Worm (Caenorhabditis elegans): ENCODE data around the gene bckd-1A.

bckd-1A gene

DNA sequence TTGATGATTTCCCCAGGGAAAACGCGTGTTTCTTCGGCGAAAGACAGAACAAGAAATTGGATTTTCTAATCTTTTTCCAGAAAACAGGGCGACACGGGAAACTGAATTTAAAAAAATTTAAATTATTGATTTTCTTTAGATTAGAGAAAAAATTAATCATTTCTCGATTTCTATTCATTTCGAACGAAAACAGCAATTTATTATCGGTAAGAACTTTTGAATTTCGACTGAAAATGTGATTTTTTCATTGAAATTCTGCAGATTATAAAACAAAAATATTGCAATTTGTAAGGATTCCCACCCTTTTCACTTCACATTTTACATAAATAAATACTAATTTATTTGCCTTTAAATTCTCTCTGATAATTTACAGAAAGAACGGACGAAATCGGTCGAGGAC lies at the start of gene bckd-1A:
Gene bckd-1A, minus strand, starts transcription at position 101 of the 400 bp plus-strand sequence.
- TF ChIP-seq madf-10 (tag; optimal IDR thresholded peaks at IDR 0.05) = no peak
- no peak for TF ChIP-seq rpc-1 (optimal IDR thresholded peaks at IDR 0.05)
- no peak for TF ChIP-seq rpc-1 (tag; optimal IDR thresholded peaks at IDR 0.05)
- TF ChIP-seq ztf-25 (GFP tag; IDR thresholded peaks at IDR 0.05) = no peak
- TF ChIP-seq hmg-1.2 (GFP tag; IDR thresholded peaks at IDR 0.05) = no peak
- TF ChIP-seq hlh-12 (tag; optimal IDR thresholded peaks at IDR 0.05) = no peak
- TF ChIP-seq hrde-1 (tag; optimal IDR thresholded peaks at IDR 0.05; ENCODE audit: borderline replicate concordance) = no peak
- TF ChIP-seq zfh-2 (GFP tag; conservative IDR thresholded peaks at IDR 0.05) = no peak
- TF ChIP-seq him-1 (tag; optimal IDR thresholded peaks at IDR 0.05) = no peak
- TF ChIP-seq tbx-9 (tag; optimal IDR thresholded peaks at IDR 0.05; ENCODE audit: borderline replicate concordance) = no peak

- no peak for TF ChIP-seq attf-3 (GFP tag; conservative IDR thresholded peaks at IDR 0.05)
- TF ChIP-seq tlf-1 (GFP tag; optimal IDR thresholded peaks at IDR 0.05) = no peak
- TF ChIP-seq cebp-2 (GFP tag; IDR thresholded peaks at IDR 0.05) = no peak
- no peak for TF ChIP-seq nhr-27 (tag; optimal IDR thresholded peaks at IDR 0.05)
- TF ChIP-seq F23B12.7 (tag; optimal IDR thresholded peaks at IDR 0.05; ENCODE audit: insufficient read depth) = no peak
Measured at ce11 chrIII:13020741-13021140, 48.4 kb upstream of the bckd-1A start, which contains the start of gene cyp-13A11. TSS of gene cyp-13A11 (plus strand) at chrIII:13021006.

DNA sequence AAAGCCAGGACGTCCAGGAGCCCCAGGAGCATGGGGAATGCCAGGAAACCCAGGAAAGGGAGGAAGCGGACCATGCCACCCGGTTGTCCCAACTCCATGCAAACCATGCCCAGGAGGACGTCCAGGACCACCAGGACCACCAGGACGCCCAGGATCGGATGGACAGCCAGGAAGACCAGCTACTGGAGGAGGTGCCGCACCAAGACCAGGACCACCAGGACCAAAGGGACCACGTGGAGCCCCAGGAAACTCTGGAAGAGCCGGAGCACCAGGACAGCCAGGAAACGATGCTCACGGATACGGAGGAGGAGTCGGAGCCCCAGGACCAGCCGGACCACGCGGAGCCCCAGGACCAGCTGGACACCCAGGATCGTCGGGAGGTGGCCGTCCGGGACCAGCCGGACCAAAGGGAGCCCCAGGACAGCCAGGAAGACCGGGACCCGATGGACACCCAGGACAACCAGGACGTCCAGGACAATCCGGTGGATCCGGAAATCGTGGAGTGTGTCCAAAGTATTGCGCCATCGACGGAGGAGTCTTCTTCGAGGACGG lies 47.3 kb upstream of the bckd-1A start:
- TF ChIP-seq egl-44 (GFP tag; IDR thresholded peaks at IDR 0.05) = no peak
- TF ChIP-seq egrh-3 (GFP tag; IDR thresholded peaks at IDR 0.05) = peak; percentile 95
- TF ChIP-seq zfh-2 (GFP tag; conservative IDR thresholded peaks at IDR 0.05) = peak; percentile 95
- TF ChIP-seq ccch-3 (GFP tag; optimal IDR thresholded peaks at IDR 0.05) = no peak
- TF ChIP-seq dox-1 (GFP tag; IDR thresholded peaks at IDR 0.05) = peak; percentile 52; the same call in 1 of the 2 replicates
- TF ChIP-seq nfyb-1 (GFP tag; IDR thresholded peaks at IDR 0.05) = no peak
- 0 out of 2 replicates have a peak, but pooled peaks have one; percentile 36 for TF ChIP-seq hsf-1 (GFP tag; IDR thresholded peaks at IDR 0.05)

ce11 chrIII:13018619-13019018 lies 46.3 kb upstream of the bckd-1A start, which contains the start of gene col-98:
TSS of gene col-98 (plus strand) at chrIII:13019008.
- TF ChIP-seq nhr-80 (tag; optimal IDR thresholded peaks at IDR 0.05) (no peak), ekl-4 (GFP tag; IDR thresholded peaks at IDR 0.05) (no peak), nhr-120 (GFP tag; IDR thresholded peaks at IDR 0.05) (no peak), lsy-27 (tag; optimal IDR thresholded peaks at IDR 0.05; ENCODE audit: borderline replicate concordance, insufficient read depth) (no peak), F39B2.1 (GFP tag; IDR thresholded peaks at IDR 0.05) (no peak), fkh-3 (tag; optimal IDR thresholded peaks at IDR 0.05) (no peak), ztf-18 (tag; optimal IDR thresholded peaks at IDR 0.05) (no peak)

DNA sequence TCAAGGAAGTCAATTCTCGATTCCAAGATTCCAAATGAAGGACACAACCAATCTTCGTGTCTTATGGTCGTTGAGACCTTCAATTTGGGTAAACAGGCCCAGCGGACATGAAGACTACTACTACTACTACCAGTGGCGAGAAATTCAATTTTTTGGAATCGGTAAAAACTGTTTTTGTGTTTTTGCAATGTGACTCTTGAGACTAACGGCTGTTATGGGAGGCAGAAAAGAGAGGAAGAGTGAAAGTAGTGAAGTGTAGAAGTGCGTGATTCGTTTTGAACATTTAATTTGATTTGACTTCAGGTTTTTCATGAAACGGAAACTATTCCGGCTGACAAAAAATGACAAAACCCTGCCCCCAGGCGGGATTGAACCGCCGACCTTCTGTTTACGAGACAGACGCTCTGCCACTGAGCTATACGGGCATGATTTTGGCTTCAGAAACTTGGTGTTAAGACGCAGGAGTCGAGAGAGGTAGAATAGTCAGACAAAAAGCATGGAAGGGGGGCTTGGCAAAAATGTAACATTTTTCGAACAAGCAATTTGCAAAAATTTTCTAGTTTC lies 43.5 kb upstream of the bckd-1A start:
- TF ChIP-seq dpff-1 (tag; optimal IDR thresholded peaks at IDR 0.05) = no peak
- no peak for TF ChIP-seq F37B4.10 (GFP tag; IDR thresholded peaks at IDR 0.05)
- no peak for TF ChIP-seq zfh-2 (GFP tag; conservative IDR thresholded peaks at IDR 0.05)
- no peak for TF ChIP-seq B0035.1 (tag; optimal IDR thresholded peaks at IDR 0.05)
- TF ChIP-seq egl-18 (GFP tag; IDR thresholded peaks at IDR 0.05) = no peak
- TF ChIP-seq ztf-28 (GFP tag; IDR thresholded peaks at IDR 0.05) = 0 out of 2 replicates have a peak, but pooled peaks have one; percentile 29
- no peak for TF ChIP-seq nhr-120 (GFP tag; IDR thresholded peaks at IDR 0.05)
- 0 out of 2 replicates have a peak, but pooled peaks have one; percentile 35 for TF ChIP-seq K11D2.4 (GFP tag; IDR thresholded peaks at IDR 0.05)
- TF ChIP-seq nfyb-1 (GFP tag; IDR thresholded peaks at IDR 0.05) = peak; percentile 78; the same call in 1 of the 2 replicates
- peak; percentile 66 for TF ChIP-seq repo-1 (tag; optimal IDR thresholded peaks at IDR 0.05)
- 0 out of 2 replicates have a peak, but pooled peaks have one; percentile 53 for TF ChIP-seq lir-1 (GFP tag; conservative IDR thresholded peaks at IDR 0.05)
- TF ChIP-seq F33H1.4 (GFP tag; IDR thresholded peaks at IDR 0.05) = peak; percentile 42; the same call in 1 of the 2 replicates
- peak; percentile 6 for TF ChIP-seq snpc-1.1 (tag; optimal IDR thresholded peaks at IDR 0.05; ENCODE audit: insufficient read depth)
- no peak for TF ChIP-seq F57C9.4 (tag; optimal IDR thresholded peaks at IDR 0.05)
- no peak for TF ChIP-seq attf-6 (GFP tag; IDR thresholded peaks at IDR 0.05)
- no peak for TF ChIP-seq T07F8.4 (tag; optimal IDR thresholded peaks at IDR 0.05)
- TF ChIP-seq ekl-4 (GFP tag; IDR thresholded peaks at IDR 0.05) = 0 out of 2 replicates have a peak, but pooled peaks have one; percentile 24

Measured in whole organism, young adult.